Worm (Caenorhabditis elegans): ENCODE results near the gene T19C3.2.

DNA sequence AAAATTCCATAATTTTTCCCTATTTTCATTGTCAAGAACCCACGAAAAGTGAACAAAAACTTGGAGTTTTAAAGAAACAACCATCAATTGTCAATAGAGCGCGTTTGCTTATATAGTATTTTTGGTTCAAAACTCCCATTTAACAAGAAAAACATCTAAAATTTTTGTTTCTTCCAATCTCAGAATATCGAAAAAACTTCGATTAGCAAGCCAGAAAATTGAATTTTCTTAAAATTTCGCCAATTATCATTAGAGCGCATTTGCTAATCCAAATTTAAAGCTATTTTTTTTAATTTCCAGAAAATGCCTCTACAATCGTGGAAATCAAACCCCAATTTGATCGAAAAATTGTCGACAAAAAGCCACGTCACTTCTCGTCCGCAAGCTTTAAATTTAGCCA lies 29.1 kb upstream of the T19C3.2 start, which contains the start of gene orai-1:
- no peak for TF ChIP-seq tbx-9 (tag; optimal IDR thresholded peaks at IDR 0.05; ENCODE audit: borderline replicate concordance)
- no peak for TF ChIP-seq mxl-1 (tag; optimal IDR thresholded peaks at IDR 0.05)
- no peak for TF ChIP-seq lsy-27 (tag; optimal IDR thresholded peaks at IDR 0.05; ENCODE audit: borderline replicate concordance, insufficient read depth)
- TF ChIP-seq mcd-1 (GFP tag; IDR thresholded peaks at IDR 0.05), result no peak
- no peak for TF ChIP-seq nhr-90 (tag; optimal IDR thresholded peaks at IDR 0.05)
- TF ChIP-seq pha-4 (tag; optimal IDR thresholded peaks at IDR 0.05), result no peak
- TF ChIP-seq nfya-1 (tag; optimal IDR thresholded peaks at IDR 0.05; ENCODE audit: borderline replicate concordance, insufficient read depth), result no peak
- no peak for TF ChIP-seq F39B2.1 (GFP tag; IDR thresholded peaks at IDR 0.05)
- no peak for TF ChIP-seq let-526 (GFP tag; IDR thresholded peaks at IDR 0.05)
- TF ChIP-seq snpc-1.3 (tag; optimal IDR thresholded peaks at IDR 0.05; ENCODE audit: insufficient read depth), result no peak
- TF ChIP-seq dpl-1 (GFP tag; optimal IDR thresholded peaks at IDR 0.05), result no peak
